Fruit fly (Drosophila melanogaster): ENCODE data around the gene CG33253.

CG33253 gene

DNA sequence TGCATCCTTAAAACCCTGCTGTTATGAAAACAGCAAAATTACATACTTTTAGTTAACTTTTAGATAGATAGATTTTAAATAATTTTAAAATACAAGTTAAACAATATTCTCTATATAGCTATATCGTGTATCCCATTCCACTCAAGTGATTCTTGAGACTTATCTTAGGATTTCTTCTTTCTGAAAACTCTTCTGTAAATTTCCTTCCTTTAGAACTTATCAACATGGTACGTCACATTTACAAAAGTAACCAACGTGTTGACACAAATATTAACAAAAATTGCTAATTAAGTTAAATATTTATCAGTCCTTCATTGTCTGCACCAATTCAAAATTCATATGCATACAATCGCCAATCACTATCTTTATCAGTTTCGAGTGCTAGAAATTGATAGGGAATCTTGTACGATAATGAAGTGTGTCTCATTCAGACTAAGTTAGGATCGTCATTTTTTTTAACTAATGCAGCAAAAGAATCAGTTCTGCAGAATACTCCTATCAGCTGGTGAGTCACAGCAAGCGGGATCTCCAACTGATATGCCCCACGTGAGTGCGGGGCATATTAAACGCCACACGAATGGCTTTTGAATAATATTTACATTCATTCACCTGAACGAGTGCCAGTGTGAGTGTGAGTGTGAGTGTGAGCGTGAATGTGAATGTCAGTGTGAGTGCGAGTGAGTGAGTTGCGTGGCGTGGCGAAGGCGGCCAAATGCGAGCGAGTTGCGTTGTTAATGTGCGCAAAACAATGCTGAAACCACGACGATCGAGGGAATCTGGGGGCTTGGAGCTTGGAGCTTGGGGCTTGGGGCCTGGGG, 15.4 kb upstream of the CG33253 start:
- TF ChIP-seq grau (tag; optimal IDR thresholded peaks at IDR 0.05) (no peak), sug (tag; optimal IDR thresholded peaks at IDR 0.05) (peak; percentile 66), CG12659 (GFP tag; optimal IDR thresholded peaks at IDR 0.05) (no peak), slbo (GFP tag; IDR thresholded peaks at IDR 0.05) (peak; percentile 25; the same call in 1 of the 2 replicates), Neu2 (GFP tag; optimal IDR thresholded peaks at IDR 0.05; ENCODE audit: borderline replicate concordance) (no peak), tin (GFP tag; optimal IDR thresholded peaks at IDR 0.05) (no peak), cas (GFP tag; IDR thresholded peaks at IDR 0.05) (no peak), pzg (GFP tag; optimal IDR thresholded peaks at IDR 0.05) (no peak), Dbx (GFP tag; IDR thresholded peaks at IDR 0.05) (0 out of 3 replicates have a peak, but pooled peaks have one; percentile 36), Opbp (GFP tag; IDR thresholded peaks at IDR 0.05; ENCODE audit: partially characterized antibody) (no peak), CG8765 (GFP tag; IDR thresholded peaks at IDR 0.05) (no peak), CG13123 (GFP tag; optimal IDR thresholded peaks at IDR 0.05) (no peak), Jarid2 (GFP tag; optimal IDR thresholded peaks at IDR 0.05) (no peak), CG2678 (tag; optimal IDR thresholded peaks at IDR 0.05) (no peak), CG9437 (GFP tag; optimal IDR thresholded peaks at IDR 0.05) (no peak), Hey (tag; optimal IDR thresholded peaks at IDR 0.05) (no peak), CG10366 (GFP tag; IDR thresholded peaks at IDR 0.05) (no peak), GATAe (GFP tag; conservative IDR thresholded peaks at IDR 0.05) (no peak), mld (GFP tag; IDR thresholded peaks at IDR 0.05; ENCODE audit: partially characterized antibody) (no peak), pb (GFP tag; optimal IDR thresholded peaks at IDR 0.05) (peak; percentile 16), BtbVII (GFP tag; optimal IDR thresholded peaks at IDR 0.05) (no peak), cato (GFP tag; optimal IDR thresholded peaks at IDR 0.05; ENCODE audit: borderline replicate concordance) (no peak), CG12071 (GFP tag; optimal IDR thresholded peaks at IDR 0.05) (peak; percentile 13), sd (tag; optimal IDR thresholded peaks at IDR 0.05) (peak; percentile 69), hkb (optimal IDR thresholded peaks at IDR 0.05) (no peak), hkb (GFP tag; IDR thresholded peaks at IDR 0.05) (no peak), chinmo (GFP tag; IDR thresholded peaks at IDR 0.05; ENCODE audit: partially characterized antibody) (peak; percentile 81; the same call in 3 of the 4 replicates), Scr (GFP tag; IDR thresholded peaks at IDR 0.05; ENCODE audit: partially characterized antibody) (no peak), CG12236 (GFP tag; optimal IDR thresholded peaks at IDR 0.05) (no peak), CG17802 (tag; optimal IDR thresholded peaks at IDR 0.05) (no peak), Bdp1 (GFP tag; optimal IDR thresholded peaks at IDR 0.05) (no peak), Fer3 (tag; optimal IDR thresholded peaks at IDR 0.05) (no peak), CG4404 (GFP tag; IDR thresholded peaks at IDR 0.05) (no peak), Bteb2 (GFP tag; optimal IDR thresholded peaks at IDR 0.05) (no peak), Pdp1 (GFP tag; optimal IDR thresholded peaks at IDR 0.05) (peak in 1 of 2 experiments; percentile 48), CG11093 (GFP tag; IDR thresholded peaks at IDR 0.05) (no peak), CG2120 (GFP tag; optimal IDR thresholded peaks at IDR 0.05) (no peak), Atf3 (GFP tag; optimal IDR thresholded peaks at IDR 0.05) (no peak), CG5953 (GFP tag; IDR thresholded peaks at IDR 0.05) (no peak), CG3726 (GFP tag; IDR thresholded peaks at IDR 0.05) (no peak), cwo (GFP tag; optimal IDR thresholded peaks at IDR 0.05) (peak; percentile 51), Nf-YA (GFP tag; IDR thresholded peaks at IDR 0.05) (no peak), Mrtf (GFP tag; IDR thresholded peaks at IDR 0.05) (no peak), CG17568 (GFP tag; optimal IDR thresholded peaks at IDR 0.05) (no peak), CG31441 (GFP tag; IDR thresholded peaks at IDR 0.05) (no peak), gcm2 (GFP tag; optimal IDR thresholded peaks at IDR 0.05) (no peak), CG1832 (GFP tag; optimal IDR thresholded peaks at IDR 0.05) (peak; percentile 13), pros (GFP tag; optimal IDR thresholded peaks at IDR 0.05) (no peak), Adf1 (GFP tag; IDR thresholded peaks at IDR 0.05) (peak; percentile 88)

All from whole organism, embryonic.